Worm (Caenorhabditis elegans) whole organism, L1 larva: ENCODE measurements around the gene chup-1.

ENCODE experiments used
- C34B4.2 ChIP-seq: sonication (generic microtip); optimal IDR thresholded peaks from 2 replicates; lab custom pipeline; 2017; ENCODE audit warnings: mild to moderate bottlenecking, missing genetic modification characterization, missing compliant biosample characterization
- F16B12.6 ChIP-seq: fragments of 150-350 bp; optimal IDR thresholded peaks from 2 replicates; lab custom pipeline; 2014; ENCODE audit warnings: missing biosample characterization, missing genetic modification characterization
- aha-1 ChIP-seq: fragments of 150-350 bp; optimal IDR thresholded peaks from 2 replicates; lab custom pipeline; 2014; ENCODE audit warnings: missing biosample characterization, missing genetic modification characterization
- ama-1 ChIP-seq: fragments of 150-350 bp; optimal IDR thresholded peaks from 2 replicates; lab custom pipeline; 2014
- blmp-1 ChIP-seq: fragments of 150-350 bp; optimal IDR thresholded peaks from 2 replicates; lab custom pipeline; 2014; ENCODE audit warnings: missing biosample characterization, missing genetic modification characterization
- ceh-63 ChIP-seq: fragments of 200-800 bp; sonication (Bioruptor generic); optimal IDR thresholded peaks from 2 replicates; lab custom pipeline; 2018; ENCODE audit warnings: mild to moderate bottlenecking, missing genetic modification characterization, missing compliant biosample characterization
- ces-1 ChIP-seq: fragments of 150-350 bp; optimal IDR thresholded peaks from 2 replicates; lab custom pipeline; 2014; ENCODE audit warnings: missing biosample characterization, missing genetic modification reagents, missing genetic modification characterization
- efl-1 ChIP-seq, 4 experiments: fragments of 150-350 bp; optimal IDR thresholded peaks in 3 of 4; peaks in 1 of 4; 1 replicate in 1 of 4; 2 replicates in 3 of 4; lab custom pipeline; 2014; ENCODE audit warnings: missing biosample characterization in 2 of 4, missing genetic modification characterization in 2 of 4, missing genetic modification reagents in 2 of 4
- elt-3 ChIP-seq, 6 experiments: fragments of 150-350 bp in 1 of 6; sonication (generic microtip); optimal IDR thresholded peaks; 2 replicates each; lab custom pipeline; 2017 to 2018; ENCODE audit warnings: missing biosample characterization in 6 of 6, missing genetic modification characterization in 6 of 6, inconsistent platforms in 1 of 6
- ets-5 ChIP-seq: fragments of 200-800 bp; sonication (Bioruptor generic); IDR thresholded peaks from 2 replicates; pipeline ENCODE4 v1.3.6; 2022; ENCODE audit warnings: missing genetic modification characterization, missing compliant biosample characterization
- fkh-10 ChIP-seq: sonication (generic microtip); optimal IDR thresholded peaks from 2 replicates; lab custom pipeline; 2017; ENCODE audit warnings: missing biosample characterization, missing genetic modification reagents, missing genetic modification characterization
- fkh-8 ChIP-seq: sonication (generic microtip); optimal IDR thresholded peaks from 2 replicates; lab custom pipeline; 2016; ENCODE audit warnings: mild to moderate bottlenecking, missing genetic modification characterization, missing compliant biosample characterization
- grh-1 ChIP-seq: fragments of 200-800 bp; sonication (Bioruptor generic); IDR thresholded peaks from 2 replicates; pipeline ENCODE4 v1.3.6; 2022; ENCODE audit warnings: missing genetic modification reagents, missing genetic modification characterization, missing compliant biosample characterization
- hlh-17 ChIP-seq: fragments of 200-800 bp; sonication (Bioruptor generic); optimal IDR thresholded peaks from 2 replicates; lab custom pipeline; 2018; ENCODE audit warnings: missing genetic modification characterization, mild to moderate bottlenecking, missing compliant biosample characterization, moderate library complexity, borderline replicate concordance
- hlh-4 ChIP-seq: sonication (generic microtip); optimal IDR thresholded peaks from 2 replicates; lab custom pipeline; 2016; ENCODE audit warnings: mild to moderate bottlenecking, missing genetic modification characterization, missing compliant biosample characterization
- lin-14 ChIP-seq: fragments of 200-800 bp; sonication (Bioruptor generic); optimal IDR thresholded peaks from 2 replicates; lab custom pipeline; 2018; ENCODE audit warnings: mild to moderate bottlenecking, missing genetic modification characterization, moderate library complexity, missing compliant biosample characterization
- lin-15B ChIP-seq: fragments of 150-350 bp; sonication (generic microtip); optimal IDR thresholded peaks from 3 replicates; lab custom pipeline; 2014; ENCODE audit warnings: missing biosample characterization, missing genetic modification characterization
- lin-35 ChIP-seq, 2 experiments: fragments of 150-350 bp; optimal IDR thresholded peaks; 2 replicates each; lab custom pipeline; 2014; ENCODE audit warnings: missing biosample characterization in 2 of 2, missing genetic modification characterization in 2 of 2, missing genetic modification reagents in 2 of 2
- lin-39 ChIP-seq: fragments of 150-350 bp; optimal IDR thresholded peaks from 2 replicates; lab custom pipeline; 2014; ENCODE audit warnings: missing biosample characterization, missing genetic modification reagents, missing genetic modification characterization
- lir-3 ChIP-seq: sonication (generic microtip); optimal IDR thresholded peaks from 2 replicates; lab custom pipeline; 2016; ENCODE audit warnings: mild to moderate bottlenecking, missing genetic modification characterization, moderate library complexity, missing compliant biosample characterization; ENCODE audit not compliant: poor library complexity
- lsy-2 ChIP-seq, 2 experiments: fragments of 150-350 bp; optimal IDR thresholded peaks; 2 replicates each; lab custom pipeline; 2014; ENCODE audit warnings: missing biosample characterization in 2 of 2, missing genetic modification characterization in 2 of 2
- mdl-1 ChIP-seq, 2 experiments: fragments of 150-350 bp; optimal IDR thresholded peaks; 2 replicates each; lab custom pipeline; 2014 to 2017; ENCODE audit warnings: missing biosample characterization in 2 of 2, missing genetic modification characterization in 2 of 2, inconsistent platforms in 1 of 2
- nhr-19 ChIP-seq: fragments of 200-800 bp; sonication (Bioruptor generic); conservative IDR thresholded peaks from 2 replicates; pipeline ENCODE4 v1.3.6; 2022; ENCODE audit warnings: missing genetic modification characterization, missing compliant biosample characterization
- nhr-20 ChIP-seq: sonication (generic microtip); optimal IDR thresholded peaks from 2 replicates; lab custom pipeline; 2016; ENCODE audit warnings: mild to moderate bottlenecking, missing genetic modification characterization, missing compliant biosample characterization
- nhr-71 ChIP-seq: sonication (generic microtip); optimal IDR thresholded peaks from 2 replicates; lab custom pipeline; 2016; ENCODE audit warnings: mild to moderate bottlenecking, missing genetic modification characterization, moderate library complexity, missing compliant biosample characterization
- nhr-84 ChIP-seq: sonication (generic microtip); optimal IDR thresholded peaks from 2 replicates; lab custom pipeline; 2017; ENCODE audit warnings: missing biosample characterization, missing genetic modification characterization
- nhr-85 ChIP-seq: sonication (generic microtip); peaks from one replicate; lab custom pipeline; 2016; ENCODE audit warnings: missing genetic modification characterization, inconsistent platforms, missing compliant biosample characterization
- pax-3 ChIP-seq: fragments of 200-800 bp; sonication (Bioruptor generic); optimal IDR thresholded peaks from 2 replicates; lab custom pipeline; 2018; ENCODE audit warnings: mild to moderate bottlenecking, missing genetic modification characterization, moderate library complexity, missing compliant biosample characterization
- rnt-1 ChIP-seq: sonication (generic microtip); optimal IDR thresholded peaks from 2 replicates; lab custom pipeline; 2016; ENCODE audit warnings: mild to moderate bottlenecking, missing genetic modification characterization, moderate library complexity, missing compliant biosample characterization
- skn-1 ChIP-seq: fragments of 150-350 bp; optimal IDR thresholded peaks from 2 replicates; lab custom pipeline; 2014; ENCODE audit warnings: missing biosample characterization, missing genetic modification characterization
- snpc-4 ChIP-seq: fragments of 150-350 bp; optimal IDR thresholded peaks from 2 replicates; lab custom pipeline; 2014; ENCODE audit warnings: missing biosample characterization, missing genetic modification characterization
- snu-23 ChIP-seq: sonication (generic microtip); optimal IDR thresholded peaks from 2 replicates; lab custom pipeline; 2016; ENCODE audit warnings: missing genetic modification characterization, missing compliant biosample characterization
- sox-4 ChIP-seq: sonication (generic microtip); optimal IDR thresholded peaks from 2 replicates; lab custom pipeline; 2016; ENCODE audit warnings: missing genetic modification characterization, missing compliant biosample characterization
- sptf-1 ChIP-seq: fragments of 150-350 bp; optimal IDR thresholded peaks from 2 replicates; lab custom pipeline; 2014; ENCODE audit warnings: missing biosample characterization, missing genetic modification characterization
- tbx-2 ChIP-seq: sonication (generic microtip); optimal IDR thresholded peaks from 2 replicates; lab custom pipeline; 2016; ENCODE audit warnings: missing genetic modification characterization, missing compliant biosample characterization
- unc-62 ChIP-seq: fragments of 150-350 bp; optimal IDR thresholded peaks from 2 replicates; lab custom pipeline; 2014; ENCODE audit warnings: missing biosample characterization, missing genetic modification reagents, missing genetic modification characterization
- unc-86 ChIP-seq: sonication (generic microtip); optimal IDR thresholded peaks from 2 replicates; lab custom pipeline; 2016; ENCODE audit warnings: missing genetic modification characterization, missing compliant biosample characterization
- unc-98 ChIP-seq: fragments of 200-800 bp; sonication (Bioruptor generic); IDR thresholded peaks from 2 replicates; pipeline ENCODE4 v1.3.6; 2022; ENCODE audit warnings: missing genetic modification characterization, missing compliant biosample characterization
- xbp-1 ChIP-seq: sonication (generic microtip); optimal IDR thresholded peaks from 2 replicates; lab custom pipeline; 2016; ENCODE audit warnings: missing genetic modification characterization, missing compliant biosample characterization
- ztf-4 ChIP-seq: fragments of 150-350 bp; optimal IDR thresholded peaks from 2 replicates; lab custom pipeline; 2014; ENCODE audit warnings: missing biosample characterization, missing genetic modification characterization

Gene chup-1

ce11 chrX:8752546-8752945 lies 39.4 kb upstream of the chup-1 start (continued):
- TF ChIP-seq pax-3 (tag; lab: Kevin White, UChicago) (no peak), unc-86 (no peak), fkh-10 (GFP tag; lab: Kevin White, UChicago) (no peak), nhr-85 (tag; lab: Kevin White, UChicago) (peak; percentile 90), F16B12.6 (tag; lab: Kevin White, UChicago) (no peak), lin-39 (tag; lab: Kevin White, UChicago) (no peak), lsy-2 (tag; optimal IDR thresholded peaks at IDR 0.05; lab: Kevin White, UChicago) (peak in 1 of 2 experiments; percentile 27), sptf-1 (tag; lab: Kevin White, UChicago) (no peak), nhr-19 (GFP tag; lab: Robert Waterston, UW) (peak; percentile 25), lin-15B (tag; lab: Kevin White, UChicago) (no peak), skn-1 (no peak), xbp-1 (tag; lab: Kevin White, UChicago) (no peak), blmp-1 (tag; lab: Kevin White, UChicago) (peak; percentile 89), rnt-1 (tag; lab: Kevin White, UChicago) (no peak), elt-3 (tag; optimal IDR thresholded peaks at IDR 0.05; lab: Kevin White, UChicago) (peak in 3 of 6 experiments; percentile 13 to 93 (median 75)), lin-14 (peak; percentile 52), nhr-20 (tag; lab: Kevin White, UChicago) (peak; percentile 60), snpc-4 (tag; lab: Kevin White, UChicago) (no peak), tbx-2 (tag; lab: Kevin White, UChicago) (peak; percentile 13), aha-1 (no peak), grh-1 (GFP tag; lab: Robert Waterston, UW) (no peak), ets-5 (GFP tag; lab: Robert Waterston, UW) (no peak), C34B4.2 (tag; lab: Kevin White, UChicago) (no peak), ces-1 (GFP tag; lab: Kevin White, UChicago) (no peak)
- TF ChIP-seq, all 84 proteins: peak for 16

ce11 chrX:8754285-8754795 lies 37.6 kb upstream of the chup-1 start:
- TF ChIP-seq lir-3 (no peak), efl-1 (optimal IDR thresholded peaks at IDR 0.05; lab: Kevin White, UChicago) (no peak), efl-1 (GFP tag; optimal IDR thresholded peaks at IDR 0.05 in 1 of 2; lab: Kevin White, UChicago) (peak in 1 of 2 experiments; percentile 71), F16B12.6 (tag; lab: Kevin White, UChicago) (no peak), ztf-4 (tag; lab: Kevin White, UChicago) (no peak), snpc-4 (tag; lab: Kevin White, UChicago) (no peak), lsy-2 (tag; optimal IDR thresholded peaks at IDR 0.05; lab: Kevin White, UChicago) (peak in 1 of 2 experiments; percentile 56), hlh-17 (no peak), lin-35 (GFP tag; optimal IDR thresholded peaks at IDR 0.05; lab: Kevin White, UChicago) (peak in 1 of 2 experiments; percentile 21), lin-14 (peak; percentile 51), ama-1 (lab: Kevin White, UChicago) (no peak), unc-62 (GFP tag; lab: Kevin White, UChicago) (no peak), elt-3 (tag; optimal IDR thresholded peaks at IDR 0.05; lab: Kevin White, UChicago) (peak in 2 of 6 experiments; percentile 48 to 88), hlh-4 (no peak), ceh-63 (GFP tag; lab: Kevin White, UChicago) (no peak), unc-98 (GFP tag; lab: Robert Waterston, UW) (no peak), mdl-1 (tag; optimal IDR thresholded peaks at IDR 0.05; lab: Kevin White, UChicago) (no peak), snu-23 (GFP tag; lab: Kevin White, UChicago) (peak; percentile 14), nhr-71 (tag; lab: Kevin White, UChicago) (peak; percentile 32), sox-4 (tag; lab: Kevin White, UChicago) (no peak), grh-1 (GFP tag; lab: Robert Waterston, UW) (no peak), fkh-8 (tag; lab: Kevin White, UChicago) (no peak), nhr-84 (tag; lab: Kevin White, UChicago) (no peak), ces-1 (GFP tag; lab: Kevin White, UChicago) (no peak), nhr-20 (tag; lab: Kevin White, UChicago) (peak; percentile 62), blmp-1 (tag; lab: Kevin White, UChicago) (peak; percentile 40)
